Fruit fly (Drosophila melanogaster): ENCODE measurements around the gene CG8679.
A peak's percentile ranks its signal among the peaks of the same experiment; 100 is the strongest.

Gene CG8679

dm6 chr2L:21218240-21218911, at the start of gene CG8679:
Gene CG8679 (minus strand): TSS chr2L:21218544.
- TF ChIP-seq noc (tag; optimal IDR thresholded peaks at IDR 0.05) = peak; percentile 24

dm6 chr2L:21268140-21268539, 49.8 kb upstream of the CG8679 start:
- TF ChIP-seq noc (tag; optimal IDR thresholded peaks at IDR 0.05) = peak; percentile 48

- no peak for TF ChIP-seq noc (tag; optimal IDR thresholded peaks at IDR 0.05)
Measured at dm6 chr2L:21266277-21266676, 47.9 kb upstream of the CG8679 start.

dm6 chr2L:21263470-21264146, 45.3 kb upstream of the CG8679 start:
- no peak for TF ChIP-seq noc (tag; optimal IDR thresholded peaks at IDR 0.05)

dm6 chr2L:21262832-21263231, 44.5 kb upstream of the CG8679 start, which contains the start of gene CG8671:
Gene CG8671 (plus strand): TSS chr2L:21262956.
- no peak for TF ChIP-seq noc (tag; optimal IDR thresholded peaks at IDR 0.05)

dm6 chr2L:21260869-21261268, 42.5 kb upstream of the CG8679 start:
- TF ChIP-seq noc (tag; optimal IDR thresholded peaks at IDR 0.05) = no peak

- no peak for TF ChIP-seq noc (tag; optimal IDR thresholded peaks at IDR 0.05)
Measured at dm6 chr2L:21259008-21259407, 40.7 kb upstream of the CG8679 start.

- TF ChIP-seq noc (tag; optimal IDR thresholded peaks at IDR 0.05) = no peak
Measured at dm6 chr2L:21251750-21252149, 33.4 kb upstream of the CG8679 start.

dm6 chr2L:21250519-21251336, 32.4 kb upstream of the CG8679 start:
- peak; percentile 28 for TF ChIP-seq noc (tag; optimal IDR thresholded peaks at IDR 0.05)

dm6 chr2L:21248877-21249276, 30.5 kb upstream of the CG8679 start:
- no peak for TF ChIP-seq noc (tag; optimal IDR thresholded peaks at IDR 0.05)

dm6 chr2L:21247967-21248366, 29.6 kb upstream of the CG8679 start:
- TF ChIP-seq noc (tag; optimal IDR thresholded peaks at IDR 0.05) = no peak

dm6 chr2L:21246687-21247086, 28.3 kb upstream of the CG8679 start:
- TF ChIP-seq noc (tag; optimal IDR thresholded peaks at IDR 0.05) = no peak

dm6 chr2L:21245093-21245736, 26.9 kb upstream of the CG8679 start:
- TF ChIP-seq noc (tag; optimal IDR thresholded peaks at IDR 0.05) = no peak

dm6 chr2L:21243964-21244466, 25.7 kb upstream of the CG8679 start:
- TF ChIP-seq noc (tag; optimal IDR thresholded peaks at IDR 0.05) = no peak

- no peak for TF ChIP-seq noc (tag; optimal IDR thresholded peaks at IDR 0.05)
Measured at dm6 chr2L:21242369-21242768, 24.0 kb upstream of the CG8679 start.
